Worm (Caenorhabditis elegans) whole organism, L3 larva: Measurements from ENCODE around the gene F42A10.9.

Experiments used
- ZK546.5 ChIP-seq: sonication (generic microtip); optimal IDR thresholded peaks from 2 replicates; lab custom pipeline; 2017; ENCODE audit warnings: missing biosample characterization, missing genetic modification characterization
- aly-2 ChIP-seq: fragments of 150-350 bp; optimal IDR thresholded peaks from 2 replicates; lab custom pipeline; 2014; ENCODE audit warnings: missing biosample characterization, missing genetic modification characterization
- ama-1 ChIP-seq: fragments of 150-350 bp; optimal IDR thresholded peaks from 2 replicates; lab custom pipeline; 2018
- ceh-16 ChIP-seq: sonication (generic microtip); optimal IDR thresholded peaks from 2 replicates; lab custom pipeline; 2017; ENCODE audit warnings: missing biosample characterization, missing genetic modification characterization
- ceh-28 ChIP-seq: fragments of 150-350 bp; optimal IDR thresholded peaks from 2 replicates; lab custom pipeline; 2014; ENCODE audit warnings: missing biosample characterization, missing genetic modification reagents, missing genetic modification characterization
- ceh-82 ChIP-seq: fragments of 150-350 bp; optimal IDR thresholded peaks from 2 replicates; lab custom pipeline; 2014; ENCODE audit warnings: missing biosample characterization, missing genetic modification characterization
- ceh-9 ChIP-seq: sonication (generic microtip); optimal IDR thresholded peaks from 2 replicates; lab custom pipeline; 2018; ENCODE audit warnings: missing biosample characterization, missing genetic modification characterization
- daf-12 ChIP-seq: fragments of 150-350 bp; optimal IDR thresholded peaks from 2 replicates; lab custom pipeline; 2014; ENCODE audit warnings: missing biosample characterization, missing genetic modification reagents, missing genetic modification characterization
- egl-5 ChIP-seq: fragments of 150-350 bp; optimal IDR thresholded peaks from 2 replicates; lab custom pipeline; 2017; ENCODE audit warnings: missing biosample characterization, missing genetic modification reagents, missing genetic modification characterization, inconsistent platforms
- elt-1 ChIP-seq: fragments of 150-350 bp; optimal IDR thresholded peaks from 2 replicates; lab custom pipeline; 2014; ENCODE audit warnings: missing biosample characterization, missing genetic modification characterization
- elt-2 ChIP-seq: sonication (generic microtip); optimal IDR thresholded peaks from 2 replicates; lab custom pipeline; 2016; ENCODE audit warnings: missing genetic modification reagents, mild to moderate bottlenecking, missing genetic modification characterization, missing compliant biosample characterization
- elt-3 ChIP-seq, 3 experiments: fragments of 150-350 bp in 1 of 3; sonication (generic microtip) in 2 of 3; optimal IDR thresholded peaks; 2 replicates in 2 of 3; 4 replicates in 1 of 3; lab custom pipeline; 2014 to 2017; ENCODE audit warnings: missing biosample characterization in 3 of 3, missing genetic modification characterization in 3 of 3
- eor-1 ChIP-seq, 2 experiments: fragments of 150-350 bp; optimal IDR thresholded peaks; 2 replicates each; lab custom pipeline; 2014 to 2018; ENCODE audit warnings: missing biosample characterization in 2 of 2, missing genetic modification characterization in 2 of 2
- fkh-2 ChIP-seq: fragments of 150-350 bp; optimal IDR thresholded peaks from 2 replicates; lab custom pipeline; 2014; ENCODE audit warnings: missing biosample characterization, missing genetic modification reagents, missing genetic modification characterization
- fos-1 ChIP-seq: fragments of 150-350 bp; optimal IDR thresholded peaks from 2 replicates; lab custom pipeline; 2014; ENCODE audit warnings: missing biosample characterization, missing genetic modification characterization
- hmg-11 ChIP-seq: sonication (generic microtip); optimal IDR thresholded peaks from 2 replicates; lab custom pipeline; 2016; ENCODE audit warnings: missing genetic modification characterization, missing compliant biosample characterization
- lin-39 ChIP-seq: fragments of 150-350 bp; optimal IDR thresholded peaks from 2 replicates; lab custom pipeline; 2018; ENCODE audit warnings: missing biosample characterization, missing genetic modification reagents, missing genetic modification characterization
- lsy-12 ChIP-seq: sonication (generic microtip); optimal IDR thresholded peaks from 2 replicates; lab custom pipeline; 2016; ENCODE audit warnings: mild to moderate bottlenecking, missing genetic modification characterization, missing compliant biosample characterization
- mdl-1 ChIP-seq: fragments of 150-350 bp; optimal IDR thresholded peaks from 2 replicates; lab custom pipeline; 2014; ENCODE audit warnings: missing biosample characterization, missing genetic modification characterization
- mml-1 ChIP-seq: fragments of 150-350 bp; sonication (generic microtip); optimal IDR thresholded peaks from 3 replicates; lab custom pipeline; 2014; ENCODE audit warnings: missing biosample characterization, missing genetic modification characterization
- nfya-1 ChIP-seq: sonication (generic microtip); optimal IDR thresholded peaks from 2 replicates; lab custom pipeline; 2017; ENCODE audit warnings: missing genetic modification characterization, mild to moderate bottlenecking, missing compliant biosample characterization, antibody characterized with exemption, moderate library complexity; ENCODE audit not compliant: insufficient read depth
- nhr-11 ChIP-seq: fragments of 150-350 bp; optimal IDR thresholded peaks from 2 replicates; lab custom pipeline; 2014; ENCODE audit warnings: missing biosample characterization, missing genetic modification characterization
- nhr-23 ChIP-seq: fragments of 150-350 bp; optimal IDR thresholded peaks from 2 replicates; lab custom pipeline; 2014; ENCODE audit warnings: missing biosample characterization, missing genetic modification reagents, missing genetic modification characterization
- nhr-237 ChIP-seq: fragments of 150-350 bp; optimal IDR thresholded peaks from 2 replicates; lab custom pipeline; 2014; ENCODE audit warnings: missing biosample characterization, missing genetic modification characterization
- nhr-25 ChIP-seq: sonication (generic microtip); optimal IDR thresholded peaks from 2 replicates; lab custom pipeline; 2017; ENCODE audit warnings: missing biosample characterization, missing genetic modification characterization
- nhr-28 ChIP-seq: fragments of 150-350 bp; optimal IDR thresholded peaks from 2 replicates; lab custom pipeline; 2014; ENCODE audit warnings: missing biosample characterization, missing genetic modification characterization
- nhr-67 ChIP-seq: fragments of 150-350 bp; optimal IDR thresholded peaks from 2 replicates; lab custom pipeline; 2014; ENCODE audit warnings: missing biosample characterization, missing genetic modification characterization
- nhr-77 ChIP-seq: fragments of 150-350 bp; optimal IDR thresholded peaks from 2 replicates; lab custom pipeline; 2014; ENCODE audit warnings: missing biosample characterization, missing genetic modification characterization
- pha-4 ChIP-seq: fragments of 150-350 bp; optimal IDR thresholded peaks from 2 replicates; lab custom pipeline; 2014; ENCODE audit warnings: missing biosample characterization, missing genetic modification reagents, missing genetic modification characterization
- pqm-1 ChIP-seq: fragments of 150-350 bp; optimal IDR thresholded peaks from 2 replicates; lab custom pipeline; 2017; ENCODE audit warnings: missing biosample characterization, missing genetic modification characterization, inconsistent platforms
- sea-2 ChIP-seq: fragments of 150-350 bp; sonication (generic microtip); optimal IDR thresholded peaks from 4 replicates; lab custom pipeline; 2014; ENCODE audit warnings: missing biosample characterization, missing genetic modification reagents, missing genetic modification characterization
- unc-39 ChIP-seq: sonication (generic microtip); optimal IDR thresholded peaks from 4 replicates; lab custom pipeline; 2017; ENCODE audit warnings: missing biosample characterization, missing genetic modification characterization
- unc-62 ChIP-seq: fragments of 150-350 bp; sonication (generic microtip); optimal IDR thresholded peaks from 4 replicates; lab custom pipeline; 2014; ENCODE audit warnings: missing biosample characterization, missing genetic modification reagents, missing genetic modification characterization
- zag-1 ChIP-seq: fragments of 150-350 bp; optimal IDR thresholded peaks from 2 replicates; lab custom pipeline; 2014; ENCODE audit warnings: missing biosample characterization, missing genetic modification characterization

Gene F42A10.9

ce11 chrIII:6207046-6207445 lies 42.7 kb downstream of the F42A10.9 start:
- TF ChIP-seq nfya-1 (tag; lab: Kevin White, UChicago) (no peak), nhr-25 (tag; lab: Kevin White, UChicago) (no peak), ceh-28 (tag; lab: Kevin White, UChicago) (no peak), nhr-77 (no peak), nhr-11 (tag; lab: Kevin White, UChicago) (no peak), aly-2 (tag; lab: Kevin White, UChicago) (no peak), ceh-16 (tag; lab: Kevin White, UChicago) (no peak), nhr-23 (tag; lab: Kevin White, UChicago) (no peak), ZK546.5 (tag; lab: Kevin White, UChicago) (no peak), zag-1 (no peak), nhr-237 (no peak), fos-1 (tag; lab: Kevin White, UChicago) (no peak), elt-3 (tag; optimal IDR thresholded peaks at IDR 0.05; lab: Kevin White, UChicago) (no peak), elt-2 (tag; lab: Kevin White, UChicago) (no peak), ceh-82 (tag; lab: Kevin White, UChicago) (no peak), ama-1 (lab: Kevin White, UChicago) (no peak), lin-39 (tag; lab: Kevin White, UChicago) (no peak), pha-4 (tag; lab: Kevin White, UChicago) (no peak)
- TF ChIP-seq, all 47 proteins: peak for 0

- no peak for TF ChIP-seq fkh-2 (tag; lab: Kevin White, UChicago)
- peak; percentile 18 for TF ChIP-seq elt-2 (tag; lab: Kevin White, UChicago)
- TF ChIP-seq nhr-25 (tag; lab: Kevin White, UChicago): peak; percentile 28
Measured at ce11 chrIII:6207881-6208280, 43.5 kb downstream of the F42A10.9 start, which contains the start of gene C23G10.2. C23G10.2 (plus strand) TSS chrIII:6208064.

ce11 chrIII:6208984-6209383 lies 44.6 kb downstream of the F42A10.9 start, which contains the start of gene C23G10.1:
C23G10.1 (plus strand) TSS chrIII:6209284.
- no peak for TF ChIP-seq nfya-1 (tag; lab: Kevin White, UChicago)
- TF ChIP-seq nhr-11 (tag; lab: Kevin White, UChicago): no peak
- TF ChIP-seq unc-62 (GFP tag; lab: Kevin White, UChicago): no peak
- TF ChIP-seq egl-5 (tag; lab: Kevin White, UChicago): no peak
- TF ChIP-seq elt-1 (tag; lab: Kevin White, UChicago): no peak
- no peak for TF ChIP-seq pha-4 (tag; lab: Kevin White, UChicago)
- TF ChIP-seq mdl-1 (tag; lab: Kevin White, UChicago): no peak
- TF ChIP-seq daf-12 (tag; lab: Kevin White, UChicago): no peak
- no peak for TF ChIP-seq nhr-237
- TF ChIP-seq mml-1 (tag; lab: Kevin White, UChicago): no peak
- no peak for TF ChIP-seq nhr-77
- TF ChIP-seq nhr-28: no peak
- TF ChIP-seq ceh-9 (tag; lab: Kevin White, UChicago): no peak
- no peak for TF ChIP-seq eor-1 (tag; optimal IDR thresholded peaks at IDR 0.05; lab: Kevin White, UChicago)
- TF ChIP-seq, all 47 proteins: peak for 0

ce11 chrIII:6210215-6210822 lies 45.9 kb downstream of the F42A10.9 start:
- TF ChIP-seq nhr-25 (tag; lab: Kevin White, UChicago) (no peak), nhr-67 (no peak), lsy-12 (tag; lab: Kevin White, UChicago) (no peak), hmg-11 (tag; lab: Kevin White, UChicago) (no peak), fos-1 (tag; lab: Kevin White, UChicago) (no peak)
- TF ChIP-seq, all 47 proteins: peak for 0

ce11 chrIII:6213915-6214314 lies 49.5 kb downstream of the F42A10.9 start, which contains the start of gene C23G10.10:
C23G10.10 (minus strand) TSS chrIII:6214015.
- TF ChIP-seq ama-1 (lab: Kevin White, UChicago) (no peak), mdl-1 (tag; lab: Kevin White, UChicago) (no peak), aly-2 (tag; lab: Kevin White, UChicago) (no peak), elt-3 (tag; optimal IDR thresholded peaks at IDR 0.05; lab: Kevin White, UChicago) (no peak), fkh-2 (tag; lab: Kevin White, UChicago) (no peak), unc-39 (tag; lab: Kevin White, UChicago) (no peak), eor-1 (tag; optimal IDR thresholded peaks at IDR 0.05; lab: Kevin White, UChicago) (no peak), pha-4 (tag; lab: Kevin White, UChicago) (no peak), sea-2 (GFP tag; lab: Kevin White, UChicago) (no peak), hmg-11 (tag; lab: Kevin White, UChicago) (no peak), nhr-11 (tag; lab: Kevin White, UChicago) (no peak), pqm-1 (tag; lab: Kevin White, UChicago) (no peak), egl-5 (tag; lab: Kevin White, UChicago) (no peak), elt-1 (tag; lab: Kevin White, UChicago) (no peak), ceh-82 (tag; lab: Kevin White, UChicago) (no peak), ZK546.5 (tag; lab: Kevin White, UChicago) (no peak)
